Worm (Caenorhabditis elegans) whole organism, L3 larva: ENCODE data around the gene arx-2.

ENCODE experiments used
- R02D3.7 ChIP-seq: fragments of 150-350 bp; optimal IDR thresholded peaks from 2 replicates; lab custom pipeline; 2014; ENCODE audit warnings: missing biosample characterization, missing genetic modification characterization
- aly-2 ChIP-seq: fragments of 150-350 bp; optimal IDR thresholded peaks from 2 replicates; lab custom pipeline; 2014; ENCODE audit warnings: missing biosample characterization, missing genetic modification characterization
- ama-1 ChIP-seq: fragments of 150-350 bp; optimal IDR thresholded peaks from 2 replicates; lab custom pipeline; 2018
- ceh-16 ChIP-seq: sonication (generic microtip); optimal IDR thresholded peaks from 2 replicates; lab custom pipeline; 2017; ENCODE audit warnings: missing biosample characterization, missing genetic modification characterization
- ceh-28 ChIP-seq: fragments of 150-350 bp; optimal IDR thresholded peaks from 2 replicates; lab custom pipeline; 2014; ENCODE audit warnings: missing biosample characterization, missing genetic modification reagents, missing genetic modification characterization
- ceh-82 ChIP-seq: fragments of 150-350 bp; optimal IDR thresholded peaks from 2 replicates; lab custom pipeline; 2014; ENCODE audit warnings: missing biosample characterization, missing genetic modification characterization
- ceh-9 ChIP-seq: sonication (generic microtip); optimal IDR thresholded peaks from 2 replicates; lab custom pipeline; 2018; ENCODE audit warnings: missing biosample characterization, missing genetic modification characterization
- daf-12 ChIP-seq: fragments of 150-350 bp; optimal IDR thresholded peaks from 2 replicates; lab custom pipeline; 2014; ENCODE audit warnings: missing biosample characterization, missing genetic modification reagents, missing genetic modification characterization
- egl-27 ChIP-seq: sonication (generic microtip); optimal IDR thresholded peaks from 4 replicates; lab custom pipeline; 2017; ENCODE audit warnings: missing biosample characterization, missing genetic modification reagents, missing genetic modification characterization
- elt-1 ChIP-seq: fragments of 150-350 bp; optimal IDR thresholded peaks from 2 replicates; lab custom pipeline; 2014; ENCODE audit warnings: missing biosample characterization, missing genetic modification characterization
- elt-2 ChIP-seq: sonication (generic microtip); optimal IDR thresholded peaks from 2 replicates; lab custom pipeline; 2016; ENCODE audit warnings: missing genetic modification reagents, mild to moderate bottlenecking, missing genetic modification characterization, missing compliant biosample characterization
- elt-3 ChIP-seq, 3 experiments: fragments of 150-350 bp in 1 of 3; sonication (generic microtip) in 2 of 3; optimal IDR thresholded peaks; 2 replicates in 2 of 3; 4 replicates in 1 of 3; lab custom pipeline; 2014 to 2017; ENCODE audit warnings: missing biosample characterization in 3 of 3, missing genetic modification characterization in 3 of 3
- eor-1 ChIP-seq, 2 experiments: fragments of 150-350 bp; optimal IDR thresholded peaks; 2 replicates each; lab custom pipeline; 2014 to 2018; ENCODE audit warnings: missing biosample characterization in 2 of 2, missing genetic modification characterization in 2 of 2
- fkh-10 ChIP-seq: sonication (generic microtip); optimal IDR thresholded peaks from 2 replicates; lab custom pipeline; 2017; ENCODE audit warnings: missing biosample characterization, missing genetic modification reagents, missing genetic modification characterization
- fkh-2 ChIP-seq: fragments of 150-350 bp; optimal IDR thresholded peaks from 2 replicates; lab custom pipeline; 2014; ENCODE audit warnings: missing biosample characterization, missing genetic modification reagents, missing genetic modification characterization
- fos-1 ChIP-seq: fragments of 150-350 bp; optimal IDR thresholded peaks from 2 replicates; lab custom pipeline; 2014; ENCODE audit warnings: missing biosample characterization, missing genetic modification characterization
- jun-1 ChIP-seq: fragments of 150-350 bp; optimal IDR thresholded peaks from 2 replicates; lab custom pipeline; 2014; ENCODE audit warnings: missing biosample characterization, missing genetic modification reagents, missing genetic modification characterization
- lin-15B ChIP-seq: fragments of 150-350 bp; optimal IDR thresholded peaks from 2 replicates; lab custom pipeline; 2014; ENCODE audit warnings: missing biosample characterization, missing genetic modification characterization
- lin-39 ChIP-seq: fragments of 150-350 bp; optimal IDR thresholded peaks from 2 replicates; lab custom pipeline; 2018; ENCODE audit warnings: missing biosample characterization, missing genetic modification reagents, missing genetic modification characterization
- lsy-12 ChIP-seq: sonication (generic microtip); optimal IDR thresholded peaks from 2 replicates; lab custom pipeline; 2016; ENCODE audit warnings: mild to moderate bottlenecking, missing genetic modification characterization, missing compliant biosample characterization
- mdl-1 ChIP-seq: fragments of 150-350 bp; optimal IDR thresholded peaks from 2 replicates; lab custom pipeline; 2014; ENCODE audit warnings: missing biosample characterization, missing genetic modification characterization
- nfya-1 ChIP-seq: sonication (generic microtip); optimal IDR thresholded peaks from 2 replicates; lab custom pipeline; 2017; ENCODE audit warnings: missing genetic modification characterization, mild to moderate bottlenecking, missing compliant biosample characterization, antibody characterized with exemption, moderate library complexity; ENCODE audit not compliant: insufficient read depth
- nhr-11 ChIP-seq: fragments of 150-350 bp; optimal IDR thresholded peaks from 2 replicates; lab custom pipeline; 2014; ENCODE audit warnings: missing biosample characterization, missing genetic modification characterization
- nhr-12 ChIP-seq: fragments of 150-350 bp; optimal IDR thresholded peaks from 2 replicates; lab custom pipeline; 2014; ENCODE audit warnings: missing biosample characterization, missing genetic modification characterization
- nhr-23 ChIP-seq: fragments of 150-350 bp; optimal IDR thresholded peaks from 2 replicates; lab custom pipeline; 2014; ENCODE audit warnings: missing biosample characterization, missing genetic modification reagents, missing genetic modification characterization
- nhr-237 ChIP-seq: fragments of 150-350 bp; optimal IDR thresholded peaks from 2 replicates; lab custom pipeline; 2014; ENCODE audit warnings: missing biosample characterization, missing genetic modification characterization
- nhr-25 ChIP-seq: sonication (generic microtip); optimal IDR thresholded peaks from 2 replicates; lab custom pipeline; 2017; ENCODE audit warnings: missing biosample characterization, missing genetic modification characterization
- nhr-28 ChIP-seq: fragments of 150-350 bp; optimal IDR thresholded peaks from 2 replicates; lab custom pipeline; 2014; ENCODE audit warnings: missing biosample characterization, missing genetic modification characterization
- nhr-43 ChIP-seq: sonication (generic microtip); optimal IDR thresholded peaks from 2 replicates; lab custom pipeline; 2016; ENCODE audit warnings: mild to moderate bottlenecking, missing genetic modification characterization, missing compliant biosample characterization; ENCODE audit not compliant: poor library complexity, severe bottlenecking
- nhr-76 ChIP-seq: fragments of 150-350 bp; sonication (generic microtip); optimal IDR thresholded peaks from 5 replicates; lab custom pipeline; 2014; ENCODE audit warnings: missing biosample characterization, missing genetic modification characterization
- nhr-77 ChIP-seq: fragments of 150-350 bp; optimal IDR thresholded peaks from 2 replicates; lab custom pipeline; 2014; ENCODE audit warnings: missing biosample characterization, missing genetic modification characterization
- pha-4 ChIP-seq: fragments of 150-350 bp; optimal IDR thresholded peaks from 2 replicates; lab custom pipeline; 2014; ENCODE audit warnings: missing biosample characterization, missing genetic modification reagents, missing genetic modification characterization
- sea-2 ChIP-seq: fragments of 150-350 bp; sonication (generic microtip); optimal IDR thresholded peaks from 4 replicates; lab custom pipeline; 2014; ENCODE audit warnings: missing biosample characterization, missing genetic modification reagents, missing genetic modification characterization
- skn-1 ChIP-seq: fragments of 150-350 bp; optimal IDR thresholded peaks from 2 replicates; lab custom pipeline; 2014; ENCODE audit warnings: missing biosample characterization, missing genetic modification characterization
- snpc-4 ChIP-seq: fragments of 150-350 bp; optimal IDR thresholded peaks from 2 replicates; lab custom pipeline; 2014; ENCODE audit warnings: missing biosample characterization, missing genetic modification characterization
- tbx-2 ChIP-seq: sonication (generic microtip); optimal IDR thresholded peaks from 2 replicates; lab custom pipeline; 2016; ENCODE audit warnings: mild to moderate bottlenecking, missing genetic modification characterization, missing compliant biosample characterization
- unc-39 ChIP-seq: sonication (generic microtip); optimal IDR thresholded peaks from 4 replicates; lab custom pipeline; 2017; ENCODE audit warnings: missing biosample characterization, missing genetic modification characterization
- unc-62 ChIP-seq: fragments of 150-350 bp; sonication (generic microtip); optimal IDR thresholded peaks from 4 replicates; lab custom pipeline; 2014; ENCODE audit warnings: missing biosample characterization, missing genetic modification reagents, missing genetic modification characterization
- zag-1 ChIP-seq: fragments of 150-350 bp; optimal IDR thresholded peaks from 2 replicates; lab custom pipeline; 2014; ENCODE audit warnings: missing biosample characterization, missing genetic modification characterization
- ztf-4 ChIP-seq: fragments of 150-350 bp; optimal IDR thresholded peaks from 2 replicates; lab custom pipeline; 2014; ENCODE audit warnings: missing biosample characterization, missing genetic modification characterization

arx-2 gene

ce11 chrV:10319434-10319833 lies 18.7 kb downstream of the arx-2 start, which contains the start of gene B0024.11:
Gene B0024.11, minus strand, starts transcription at chrV:10319534.
- no peak for TF ChIP-seq ceh-16
- no peak for TF ChIP-seq elt-2 (tag; lab: Kevin White, UChicago)
- TF ChIP-seq daf-12 (tag; lab: Kevin White, UChicago): no peak
- TF ChIP-seq zag-1 (tag; lab: Kevin White, UChicago): no peak
- TF ChIP-seq pha-4: no peak
- TF ChIP-seq lin-15B (tag; lab: Kevin White, UChicago): no peak
- TF ChIP-seq ceh-28: no peak
- no peak for TF ChIP-seq tbx-2 (tag; lab: Kevin White, UChicago)
- TF ChIP-seq nhr-11 (tag; lab: Kevin White, UChicago): no peak
- no peak for TF ChIP-seq nhr-12
- no peak for TF ChIP-seq sea-2 (GFP tag; lab: Kevin White, UChicago)
- TF ChIP-seq skn-1: no peak
- TF ChIP-seq lin-39 (tag; lab: Kevin White, UChicago): no peak
- no peak for TF ChIP-seq nhr-25 (tag; lab: Kevin White, UChicago)
- no peak for TF ChIP-seq jun-1 (tag; lab: Kevin White, UChicago)
- no peak for TF ChIP-seq nhr-28 (tag; lab: Kevin White, UChicago)
- TF ChIP-seq aly-2 (tag; lab: Kevin White, UChicago): no peak

- TF ChIP-seq pha-4: no peak
- no peak for TF ChIP-seq nhr-76
- TF ChIP-seq nhr-23 (tag; lab: Kevin White, UChicago): no peak
- no peak for TF ChIP-seq nhr-43 (tag; lab: Kevin White, UChicago)
- no peak for TF ChIP-seq fos-1 (tag; lab: Kevin White, UChicago)
- TF ChIP-seq fkh-10 (GFP tag; lab: Kevin White, UChicago): no peak
- no peak for TF ChIP-seq lin-15B (tag; lab: Kevin White, UChicago)
- no peak for TF ChIP-seq ama-1 (lab: Kevin White, UChicago)
- no peak for TF ChIP-seq nhr-11 (tag; lab: Kevin White, UChicago)
- no peak for TF ChIP-seq skn-1
- no peak for TF ChIP-seq fkh-2 (tag; lab: Kevin White, UChicago)
- no peak for TF ChIP-seq nhr-25 (tag; lab: Kevin White, UChicago)
- no peak for TF ChIP-seq eor-1 (tag; optimal IDR thresholded peaks at IDR 0.05; lab: Kevin White, UChicago)
- TF ChIP-seq elt-3 (tag; optimal IDR thresholded peaks at IDR 0.05; lab: Kevin White, UChicago): no peak
- TF ChIP-seq snpc-4 (tag; lab: Kevin White, UChicago): no peak
Measured at ce11 chrV:10317294-10317693, 20.9 kb downstream of the arx-2 start, which contains the start of gene asps-1. Gene asps-1, minus strand, starts transcription at chrV:10317394.

ce11 chrV:10314371-10314770 lies 23.8 kb downstream of the arx-2 start, which contains the start of gene trx-2:
Gene trx-2, plus strand, starts transcription at chrV:10314671.
- TF ChIP-seq unc-39 (tag; lab: Kevin White, UChicago) (no peak), aly-2 (tag; lab: Kevin White, UChicago) (no peak), fkh-10 (GFP tag; lab: Kevin White, UChicago) (no peak), nhr-77 (no peak), mdl-1 (tag; lab: Kevin White, UChicago) (no peak), elt-3 (tag; optimal IDR thresholded peaks at IDR 0.05; lab: Kevin White, UChicago) (no peak), nhr-28 (tag; lab: Kevin White, UChicago) (no peak), lin-39 (tag; lab: Kevin White, UChicago) (no peak), nhr-23 (tag; lab: Kevin White, UChicago) (no peak), nfya-1 (tag; lab: Kevin White, UChicago) (no peak), ceh-82 (tag; lab: Kevin White, UChicago) (no peak), jun-1 (tag; lab: Kevin White, UChicago) (no peak), pha-4 (no peak)

- TF ChIP-seq egl-27 (tag; lab: Kevin White, UChicago): no peak
- TF ChIP-seq ztf-4 (tag; lab: Kevin White, UChicago): no peak
- no peak for TF ChIP-seq snpc-4 (tag; lab: Kevin White, UChicago)
- no peak for TF ChIP-seq lin-39 (tag; lab: Kevin White, UChicago)
- TF ChIP-seq mdl-1 (tag; lab: Kevin White, UChicago): no peak
- TF ChIP-seq nhr-23 (tag; lab: Kevin White, UChicago): no peak
- TF ChIP-seq elt-1 (tag; lab: Kevin White, UChicago): no peak
- TF ChIP-seq nhr-237 (tag; lab: Kevin White, UChicago): no peak
- TF ChIP-seq nhr-25 (tag; lab: Kevin White, UChicago): no peak
- TF ChIP-seq eor-1 (tag; optimal IDR thresholded peaks at IDR 0.05; lab: Kevin White, UChicago): no peak
- no peak for TF ChIP-seq R02D3.7 (tag; lab: Kevin White, UChicago)
- TF ChIP-seq nhr-77: no peak
- TF ChIP-seq nhr-28 (tag; lab: Kevin White, UChicago): no peak
- TF ChIP-seq lsy-12 (tag; lab: Kevin White, UChicago): no peak
- no peak for TF ChIP-seq unc-62 (GFP tag; lab: Kevin White, UChicago)
- TF ChIP-seq pha-4: no peak
- TF ChIP-seq ceh-9: no peak
- TF ChIP-seq ceh-82 (tag; lab: Kevin White, UChicago): no peak
- TF ChIP-seq sea-2 (GFP tag; lab: Kevin White, UChicago): no peak
Measured at ce11 chrV:10313953-10314352, 24.2 kb downstream of the arx-2 start, which contains the start of gene gcy-6. Gene gcy-6, minus strand, starts transcription at chrV:10314053.
